Fruit fly (Drosophila melanogaster) whole organism, prepupa: ENCODE results near the gene CG6118.

Source experiments
- Blimp-1 ChIP-seq: fragments of 200-800 bp; sonication (Bioruptor generic); optimal IDR thresholded peaks from 3 replicates; lab custom pipeline; 2017; ENCODE audit warnings: missing biosample characterization, missing genetic modification characterization, mild to moderate bottlenecking, moderate library complexity, missing genetic modification reagents
- CG10669 ChIP-seq: fragments of 200-800 bp; sonication (Bioruptor generic); optimal IDR thresholded peaks from 3 replicates; lab custom pipeline; 2018; ENCODE audit warnings: missing biosample characterization, mild to moderate bottlenecking, missing genetic modification characterization, moderate library complexity
- CG11762 ChIP-seq: fragments of 200-800 bp; sonication (Bioruptor generic); optimal IDR thresholded peaks from 3 replicates; lab custom pipeline; 2016; ENCODE audit warnings: missing biosample characterization, missing genetic modification characterization; ENCODE audit not compliant: insufficient read depth
- CG11902 ChIP-seq: fragments of 200-800 bp; sonication (Bioruptor generic); optimal IDR thresholded peaks from 3 replicates; lab custom pipeline; 2016; ENCODE audit warnings: missing biosample characterization, missing genetic modification characterization
- CG15336 ChIP-seq: fragments of 200-800 bp; sonication (Bioruptor generic); IDR thresholded peaks from 2 replicates; pipeline ENCODE4 v1.3.6; 2022; ENCODE audit warnings: missing biosample characterization, missing genetic modification characterization
- CG16779 ChIP-seq: fragments of 200-800 bp; sonication (Bioruptor generic); optimal IDR thresholded peaks from 3 replicates; lab custom pipeline; 2017; ENCODE audit warnings: missing biosample characterization, mild to moderate bottlenecking, missing genetic modification characterization
- CG31627 ChIP-seq: fragments of 200-800 bp; sonication (Bioruptor generic); optimal IDR thresholded peaks from 3 replicates; lab custom pipeline; 2016; ENCODE audit warnings: missing biosample characterization, missing genetic modification characterization
- CG32006 ChIP-seq: fragments of 200-800 bp; sonication (Bioruptor generic); optimal IDR thresholded peaks from 3 replicates; lab custom pipeline; 2017; ENCODE audit warnings: missing biosample characterization, mild to moderate bottlenecking, missing genetic modification characterization
- CG34406 ChIP-seq: fragments of 200-800 bp; sonication (Bioruptor generic); optimal IDR thresholded peaks from 3 replicates; lab custom pipeline; 2016; ENCODE audit warnings: missing biosample characterization, missing genetic modification characterization
- CG3919 ChIP-seq: fragments of 200-800 bp; sonication (Bioruptor generic); optimal IDR thresholded peaks from 3 replicates; lab custom pipeline; 2016; ENCODE audit warnings: missing biosample characterization, missing genetic modification characterization
- CG4318 ChIP-seq: fragments of 200-800 bp; sonication (Bioruptor generic); optimal IDR thresholded peaks from 3 replicates; lab custom pipeline; 2017; ENCODE audit warnings: missing biosample characterization, mild to moderate bottlenecking, missing genetic modification characterization
- CG6276 ChIP-seq: fragments of 200-800 bp; sonication (Bioruptor generic); optimal IDR thresholded peaks from 2 replicates; lab custom pipeline; 2017; ENCODE audit warnings: missing biosample characterization, mild to moderate bottlenecking, missing genetic modification characterization
- CG6792 ChIP-seq: fragments of 200-800 bp; sonication (Bioruptor generic); optimal IDR thresholded peaks from 3 replicates; lab custom pipeline; 2016; ENCODE audit warnings: missing biosample characterization, missing genetic modification characterization
- CG6808 ChIP-seq: fragments of 200-800 bp; sonication (Bioruptor generic); optimal IDR thresholded peaks from 3 replicates; lab custom pipeline; 2017; ENCODE audit warnings: missing biosample characterization, missing genetic modification characterization, mild to moderate bottlenecking, moderate library complexity, missing genetic modification reagents
- CG6854 ChIP-seq: fragments of 200-800 bp; sonication (Bioruptor generic); optimal IDR thresholded peaks from 2 replicates; lab custom pipeline; 2017; ENCODE audit warnings: missing biosample characterization, mild to moderate bottlenecking, missing genetic modification characterization
- CG7368 ChIP-seq: fragments of 200-800 bp; sonication (Bioruptor generic); optimal IDR thresholded peaks from 3 replicates; lab custom pipeline; 2016; ENCODE audit warnings: missing biosample characterization, missing genetic modification characterization
- CG8632 ChIP-seq: fragments of 200-800 bp; sonication (Bioruptor generic); optimal IDR thresholded peaks from 3 replicates; lab custom pipeline; 2016; ENCODE audit warnings: missing biosample characterization, missing genetic modification characterization
- Ets96B ChIP-seq: fragments of 200-800 bp; optimal IDR thresholded peaks from 2 replicates; lab custom pipeline; 2019; ENCODE audit warnings: missing biosample characterization, mild to moderate bottlenecking, missing genetic modification characterization, moderate library complexity
- Hr39 ChIP-seq: fragments of 200-800 bp; sonication (Bioruptor generic); optimal IDR thresholded peaks from 2 replicates; lab custom pipeline; 2016; ENCODE audit warnings: missing biosample characterization, missing genetic modification characterization
- Lpt ChIP-seq: fragments of 200-800 bp; sonication (Bioruptor generic); optimal IDR thresholded peaks from 3 replicates; lab custom pipeline; 2016; ENCODE audit warnings: missing biosample characterization, missing genetic modification characterization
- OdsH ChIP-seq: fragments of 200-800 bp; sonication (Bioruptor generic); optimal IDR thresholded peaks from 3 replicates; lab custom pipeline; 2016; ENCODE audit warnings: missing biosample characterization, missing genetic modification characterization
- Smox ChIP-seq: fragments of 200-800 bp; sonication (Bioruptor generic); optimal IDR thresholded peaks from 3 replicates; lab custom pipeline; 2016; ENCODE audit warnings: missing biosample characterization, missing genetic modification characterization
- Sox14 ChIP-seq: fragments of 200-800 bp; sonication (Bioruptor generic); optimal IDR thresholded peaks from 3 replicates; lab custom pipeline; 2016; ENCODE audit warnings: missing biosample characterization, missing genetic modification characterization
- Sox15 ChIP-seq: fragments of 200-800 bp; sonication (Bioruptor generic); optimal IDR thresholded peaks from 3 replicates; lab custom pipeline; 2016; ENCODE audit warnings: missing biosample characterization, missing genetic modification characterization
- acj6 ChIP-seq: fragments of 200-800 bp; sonication (Bioruptor generic); optimal IDR thresholded peaks from 3 replicates; lab custom pipeline; 2016; ENCODE audit warnings: missing biosample characterization, missing genetic modification characterization
- eg ChIP-seq: fragments of 200-800 bp; sonication (Bioruptor generic); IDR thresholded peaks from 3 replicates; pipeline ENCODE4 v1.3.6; 2022; ENCODE audit warnings: missing biosample characterization, missing genetic modification characterization
- esn ChIP-seq: fragments of 200-800 bp; sonication (Bioruptor generic); optimal IDR thresholded peaks from 2 replicates; lab custom pipeline; 2016; ENCODE audit warnings: missing biosample characterization, mild to moderate bottlenecking, missing genetic modification characterization, moderate library complexity
- fd85E ChIP-seq: fragments of 200-800 bp; sonication (Bioruptor generic); optimal IDR thresholded peaks from 3 replicates; lab custom pipeline; 2016; ENCODE audit warnings: missing biosample characterization, missing genetic modification characterization
- fkh ChIP-seq: fragments of 200-800 bp; sonication (Bioruptor generic); optimal IDR thresholded peaks from 3 replicates; lab custom pipeline; 2017; ENCODE audit warnings: missing biosample characterization, mild to moderate bottlenecking, missing genetic modification characterization, moderate library complexity
- net ChIP-seq: fragments of 200-800 bp; sonication (Bioruptor generic); optimal IDR thresholded peaks from 3 replicates; lab custom pipeline; 2016; ENCODE audit warnings: missing biosample characterization, missing genetic modification characterization
- spab ChIP-seq: fragments of 200-800 bp; sonication (Bioruptor generic); optimal IDR thresholded peaks from 2 replicates; lab custom pipeline; 2017; ENCODE audit warnings: missing biosample characterization, mild to moderate bottlenecking, missing genetic modification characterization, missing genetic modification reagents
- topi ChIP-seq: fragments of 200-800 bp; sonication (Bioruptor generic); optimal IDR thresholded peaks from 3 replicates; lab custom pipeline; 2016; ENCODE audit warnings: missing biosample characterization, missing genetic modification characterization
- vri ChIP-seq: fragments of 200-800 bp; sonication (Bioruptor generic); optimal IDR thresholded peaks from 3 replicates; lab custom pipeline; 2016; ENCODE audit warnings: missing biosample characterization, mild to moderate bottlenecking, missing genetic modification characterization

Gene CG6118

dm6 chr3R:15408131-15408731, 26.3 kb downstream of the CG6118 start, which contains the start of gene Atx2 (continued):
- peak; percentile 32 for TF ChIP-seq OdsH (GFP tag; lab: Kevin White, UChicago)
- no peak for TF ChIP-seq CG8632 (GFP tag; lab: Kevin White, UChicago)
- TF ChIP-seq CG6854 (GFP tag; lab: Kevin White, UChicago), result no peak
- no peak for TF ChIP-seq fd85E (GFP tag; lab: Kevin White, UChicago)
- peak; percentile 40 for TF ChIP-seq Hr39
- TF ChIP-seq topi (GFP tag; lab: Kevin White, UChicago), result peak; percentile 18
- no peak for TF ChIP-seq CG6276 (GFP tag; lab: Kevin White, UChicago)
- TF ChIP-seq CG7368 (GFP tag; lab: Kevin White, UChicago), result peak; percentile 13
- TF ChIP-seq Lpt (GFP tag; lab: Kevin White, UChicago), result no peak
- no peak for TF ChIP-seq CG10669
- no peak for TF ChIP-seq CG32006 (GFP tag; lab: Kevin White, UChicago)
- TF ChIP-seq Sox14 (GFP tag; lab: Kevin White, UChicago), result peak; percentile 33
- TF ChIP-seq Blimp-1 (GFP tag; lab: Kevin White, UChicago), result no peak
- no peak for TF ChIP-seq net (GFP tag; lab: Kevin White, UChicago)
- no peak for TF ChIP-seq CG16779 (tag; lab: Kevin White, UChicago)
- no peak for TF ChIP-seq Ets96B (tag; lab: Kevin White, UChicago)
- peak; percentile 59 for TF ChIP-seq fkh (GFP tag; lab: Kevin White, UChicago)
- no peak for TF ChIP-seq CG15336 (GFP tag; lab: Robert Waterston, UW)
- TF ChIP-seq CG31627 (GFP tag; lab: Kevin White, UChicago), result peak; percentile 27
- no peak for TF ChIP-seq eg
- no peak for TF ChIP-seq spab (GFP tag; lab: Kevin White, UChicago)
- TF ChIP-seq CG4318 (GFP tag; lab: Kevin White, UChicago), result no peak
- TF ChIP-seq CG3919 (GFP tag; lab: Kevin White, UChicago), result peak; percentile 1
- TF ChIP-seq CG6808 (GFP tag; lab: Kevin White, UChicago), result no peak

- TF ChIP-seq fkh (GFP tag; lab: Kevin White, UChicago) (peak; percentile 76), Sox15 (GFP tag; lab: Kevin White, UChicago) (no peak)
Observed at dm6 chr3R:15407020-15407501, 27.5 kb downstream of the CG6118 start, which contains the start of gene CG6125. CG6125 (minus strand) TSS chr3R:15407070.

dm6 chr3R:15406393-15406792, 28.1 kb downstream of the CG6118 start:
- TF ChIP-seq Ets96B (tag; lab: Kevin White, UChicago), result no peak
- TF ChIP-seq, all 60 proteins: peak for 0

dm6 chr3R:15402654-15403053, 31.9 kb downstream of the CG6118 start:
- no peak for TF ChIP-seq CG11902 (GFP tag; lab: Kevin White, UChicago)
- TF ChIP-seq fkh (GFP tag; lab: Kevin White, UChicago), result peak; percentile 69
- TF ChIP-seq vri (GFP tag; lab: Kevin White, UChicago), result peak; percentile 21
- TF ChIP-seq, all 60 proteins: peak for 2

dm6 chr3R:15393206-15393805, 41.2 kb downstream of the CG6118 start:
- TF ChIP-seq CG34406 (no peak), CG7368 (GFP tag; lab: Kevin White, UChicago) (no peak), acj6 (GFP tag; lab: Kevin White, UChicago) (no peak), esn (no peak), Smox (no peak), Lpt (GFP tag; lab: Kevin White, UChicago) (no peak), CG11762 (no peak), CG6792 (no peak), CG3919 (GFP tag; lab: Kevin White, UChicago) (no peak)
